Worm (Caenorhabditis elegans) whole organism, dauer: Measurements from ENCODE around the gene skr-19.

Experiments used
- unc-62 ChIP-seq: sonication (generic microtip); optimal IDR thresholded peaks from 2 replicates; lab custom pipeline; 2017; ENCODE audit warnings: missing biosample characterization, missing genetic modification reagents, missing genetic modification characterization

skr-19 gene

ce11 chrX:13198134-13198533, 26.4 kb downstream of the skr-19 start:
- TF ChIP-seq unc-62 (GFP tag; lab: Kevin White, UChicago) = no peak

ce11 chrX:13190912-13191311, 33.6 kb downstream of the skr-19 start, which contains the start of gene gpa-6:
TSS of gene gpa-6 (plus strand) at chrX:13191212.
- no peak for TF ChIP-seq unc-62 (GFP tag; lab: Kevin White, UChicago)

ce11 chrX:13189861-13190260, 34.6 kb downstream of the skr-19 start, which contains the start of gene cwp-5:
TSS of gene cwp-5 (minus strand) at chrX:13189961.
- no peak for TF ChIP-seq unc-62 (GFP tag; lab: Kevin White, UChicago)

ce11 chrX:13182012-13182411, 42.5 kb downstream of the skr-19 start:
- no peak for TF ChIP-seq unc-62 (GFP tag; lab: Kevin White, UChicago)

- TF ChIP-seq unc-62 (GFP tag; lab: Kevin White, UChicago) = no peak
Measured at ce11 chrX:13178347-13178746, 46.2 kb downstream of the skr-19 start, which contains the start of gene nlp-3. TSS of gene nlp-3 (minus strand) at chrX:13178447.

ce11 chrX:13174437-13174836, 50.1 kb downstream of the skr-19 start:
- TF ChIP-seq unc-62 (GFP tag; lab: Kevin White, UChicago) = no peak
